Worm (Caenorhabditis elegans): ENCODE data around the gene Y43F8B.2.

DNA sequence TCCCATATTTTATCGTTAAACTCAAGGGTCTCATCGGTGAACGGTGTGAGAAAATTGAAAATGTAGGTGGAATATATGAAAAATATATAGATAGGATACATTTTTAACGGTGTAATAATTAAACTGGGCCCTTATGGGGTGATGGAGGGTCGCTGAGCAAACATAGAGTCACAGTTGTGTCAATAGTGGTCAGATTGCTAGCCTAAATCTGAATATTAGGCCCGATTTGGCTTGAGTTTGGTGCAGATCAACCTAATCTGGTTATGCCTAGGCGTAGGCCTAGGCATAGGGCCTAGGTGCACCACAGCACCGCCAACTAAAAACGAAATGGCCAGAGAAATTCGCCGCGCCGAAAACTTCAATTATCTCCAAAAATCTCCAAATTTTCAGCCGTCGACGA is 19.4 kb downstream of the Y43F8B.2 start, which contains the start of gene phy-4:
- no peak for TF ChIP-seq mab-5 (tag; optimal IDR thresholded peaks at IDR 0.05)
- TF ChIP-seq unc-62 (GFP tag; optimal IDR thresholded peaks at IDR 0.05), result no peak

All from whole organism, mixed stage, embryonic.